Worm (Caenorhabditis elegans): ENCODE data around the gene math-28.
"Not testable (repeated sequence)": the region's sequence is repeated elsewhere in the genome, so short reads cannot be mapped to it uniquely, and the experiment has no call there.

The math-28 gene

ce11 chrII:1761564-1761963 lies 1.6 kb upstream of the math-28 start, which contains the start of gene F36H5.4:
Gene F36H5.4 (plus strand): TSS chrII:1761864.
- TF ChIP-seq unc-39 (tag; optimal IDR thresholded peaks at IDR 0.05): no peak

ce11 chrII:1766715-1767114 lies 3.5 kb downstream of the math-28 start:
- TF ChIP-seq flh-1 (GFP tag; optimal IDR thresholded peaks at IDR 0.05) (no peak), nhr-28 (tag; optimal IDR thresholded peaks at IDR 0.05) (no peak), ztf-11 (tag; optimal IDR thresholded peaks at IDR 0.05) (no peak), ceh-39 (tag; optimal IDR thresholded peaks at IDR 0.05) (no peak), snpc-4 (tag; optimal IDR thresholded peaks at IDR 0.05) (no peak), mep-1 (tag; optimal IDR thresholded peaks at IDR 0.05) (no peak), zip-8 (tag; optimal IDR thresholded peaks at IDR 0.05) (no peak), mls-2 (tag; optimal IDR thresholded peaks at IDR 0.05) (no peak), ceh-43 (GFP tag; optimal IDR thresholded peaks at IDR 0.05) (no peak), nhr-12 (tag; optimal IDR thresholded peaks at IDR 0.05) (no peak), M03D4.4 (tag; optimal IDR thresholded peaks at IDR 0.05) (no peak), nhr-237 (tag; optimal IDR thresholded peaks at IDR 0.05) (no peak), tbx-8 (GFP tag; optimal IDR thresholded peaks at IDR 0.05) (no peak), ham-2 (GFP tag; optimal IDR thresholded peaks at IDR 0.05) (no peak), ces-1 (GFP tag; optimal IDR thresholded peaks at IDR 0.05) (no peak), ceh-83 (GFP tag; optimal IDR thresholded peaks at IDR 0.05) (no peak), sem-2 (GFP tag; optimal IDR thresholded peaks at IDR 0.05) (no peak), cnd-1 (tag; optimal IDR thresholded peaks at IDR 0.05) (no peak), mab-5 (tag; optimal IDR thresholded peaks at IDR 0.05) (no peak)

ce11 chrII:1771347-1771746 lies 8.2 kb downstream of the math-28 start, which contains the start of gene math-26:
Gene math-26 (plus strand): TSS chrII:1771647.
- not testable (repeated sequence) for TF ChIP-seq hlh-1, zip-8, nhr-2 (tag; optimal IDR thresholded peaks at IDR 0.05)

- no peak for TF ChIP-seq flh-1 (GFP tag; optimal IDR thresholded peaks at IDR 0.05)
- TF ChIP-seq unc-62 (GFP tag; optimal IDR thresholded peaks at IDR 0.05): no peak
- TF ChIP-seq nhr-76 (tag; optimal IDR thresholded peaks at IDR 0.05): no peak
- no peak for TF ChIP-seq lsy-2 (tag; optimal IDR thresholded peaks at IDR 0.05)
- TF ChIP-seq mls-2 (tag; optimal IDR thresholded peaks at IDR 0.05): no peak
- TF ChIP-seq elt-1 (tag; optimal IDR thresholded peaks at IDR 0.05; ENCODE audit: borderline replicate concordance, insufficient read depth): no peak
- no peak for TF ChIP-seq cnd-1 (tag; optimal IDR thresholded peaks at IDR 0.05)
- TF ChIP-seq snpc-4 (tag; optimal IDR thresholded peaks at IDR 0.05): no peak
- TF ChIP-seq elt-3 (tag; optimal IDR thresholded peaks at IDR 0.05): no peak
- TF ChIP-seq lin-32 (GFP tag; optimal IDR thresholded peaks at IDR 0.05): no peak
- no peak for TF ChIP-seq lin-13 (tag; optimal IDR thresholded peaks at IDR 0.05)
- no peak for TF ChIP-seq unc-39 (tag; optimal IDR thresholded peaks at IDR 0.05)
- no peak for TF ChIP-seq mep-1 (tag; optimal IDR thresholded peaks at IDR 0.05)
- no peak for TF ChIP-seq sptf-1 (tag; optimal IDR thresholded peaks at IDR 0.05)
- TF ChIP-seq drap-1 (GFP tag; optimal IDR thresholded peaks at IDR 0.05): no peak
- no peak for TF ChIP-seq nhr-2 (tag; optimal IDR thresholded peaks at IDR 0.05)
- TF ChIP-seq bed-3 (GFP tag; optimal IDR thresholded peaks at IDR 0.05): no peak
Observed at ce11 chrII:1771785-1772184, 8.6 kb downstream of the math-28 start, which contains the start of gene math-3. Gene math-3 (plus strand): TSS chrII:1772085.

ce11 chrII:1775234-1775633 lies 12.1 kb downstream of the math-28 start, which contains the start of gene F36H5.14:
Gene F36H5.14 (plus strand): TSS chrII:1775534.
- TF ChIP-seq elt-3 (tag; optimal IDR thresholded peaks at IDR 0.05); nhr-237 (tag; optimal IDR thresholded peaks at IDR 0.05); flh-1 (GFP tag; optimal IDR thresholded peaks at IDR 0.05): not testable (repeated sequence)

- TF ChIP-seq ceh-83 (GFP tag; optimal IDR thresholded peaks at IDR 0.05): no peak
- no peak for TF ChIP-seq elt-3 (tag; optimal IDR thresholded peaks at IDR 0.05)
- TF ChIP-seq blmp-1 (tag; optimal IDR thresholded peaks at IDR 0.05): no peak
- no peak for TF ChIP-seq ceh-43 (GFP tag; optimal IDR thresholded peaks at IDR 0.05)
- no peak for TF ChIP-seq elt-1 (tag; optimal IDR thresholded peaks at IDR 0.05; ENCODE audit: borderline replicate concordance, insufficient read depth)
- TF ChIP-seq snpc-4 (tag; optimal IDR thresholded peaks at IDR 0.05): no peak
- no peak for TF ChIP-seq ces-1 (GFP tag; optimal IDR thresholded peaks at IDR 0.05)
- TF ChIP-seq nhr-237 (tag; optimal IDR thresholded peaks at IDR 0.05): no peak
- no peak for TF ChIP-seq nhr-28 (tag; optimal IDR thresholded peaks at IDR 0.05)
- TF ChIP-seq unc-39 (tag; optimal IDR thresholded peaks at IDR 0.05): no peak
- TF ChIP-seq ztf-11 (tag; optimal IDR thresholded peaks at IDR 0.05): no peak
- no peak for TF ChIP-seq sem-2 (GFP tag; optimal IDR thresholded peaks at IDR 0.05)
- TF ChIP-seq lsy-2 (tag; optimal IDR thresholded peaks at IDR 0.05): no peak
Observed at ce11 chrII:1782474-1782873, 19.3 kb downstream of the math-28 start, which contains the start of gene math-4. Gene math-4 (minus strand): TSS chrII:1782574.
